Fruit fly (Drosophila melanogaster): ENCODE measurements around the gene AOX2.
A peak's percentile ranks its signal among the peaks of the same experiment; 100 is the strongest.

Gene AOX2

DNA sequence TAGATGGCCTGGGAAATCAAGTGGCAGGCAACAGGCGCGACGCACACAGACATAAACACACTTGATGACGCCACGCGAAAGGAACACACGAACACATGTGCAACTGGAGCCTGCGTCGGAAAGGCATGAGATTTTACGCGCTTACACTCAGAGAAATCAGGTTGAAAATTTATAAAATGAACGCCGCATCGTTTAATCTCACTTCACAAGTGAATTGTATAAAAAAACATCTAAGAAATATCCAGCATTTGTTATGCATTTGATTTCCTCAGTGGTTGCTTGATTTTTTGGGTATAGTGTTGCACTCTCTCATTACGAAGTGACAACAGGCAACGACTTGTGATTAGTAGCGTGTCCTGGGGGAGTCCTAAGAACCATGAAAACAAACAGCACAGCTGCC is 45.3 kb upstream of the AOX2 start (continued):
- TF ChIP-seq toy (GFP tag; IDR thresholded peaks at IDR 0.05) = no peak
- peak; percentile 64 for TF ChIP-seq Med (GFP tag)
- TF ChIP-seq lola (GFP tag; optimal IDR thresholded peaks at IDR 0.05) = peak in 1 of 3 experiments; percentile 15
- TF ChIP-seq zen2 (GFP tag; IDR thresholded peaks at IDR 0.05; ENCODE audit: partially characterized antibody) = no peak
- TF ChIP-seq Dbx (GFP tag; IDR thresholded peaks at IDR 0.05) = no peak
- no peak for TF ChIP-seq repo (GFP tag; optimal IDR thresholded peaks at IDR 0.05)
- no peak for TF ChIP-seq CG10565 (GFP tag; optimal IDR thresholded peaks at IDR 0.05)
- TF ChIP-seq usp (GFP tag; optimal IDR thresholded peaks at IDR 0.05) = no peak
- TF ChIP-seq CG11085 (GFP tag; IDR thresholded peaks at IDR 0.05) = no peak
- TF ChIP-seq Lpt (GFP tag; optimal IDR thresholded peaks at IDR 0.05) = no peak
- no peak for TF ChIP-seq CG34376 (GFP tag; optimal IDR thresholded peaks at IDR 0.05)
- TF ChIP-seq NC2β (GFP tag; optimal IDR thresholded peaks at IDR 0.05) = no peak
- peak; percentile 47 for TF ChIP-seq CG10979 (tag; optimal IDR thresholded peaks at IDR 0.05)
- peak; percentile 43 for TF ChIP-seq CG9727 (GFP tag; optimal IDR thresholded peaks at IDR 0.05)
- TF ChIP-seq row (GFP tag; IDR thresholded peaks at IDR 0.05) = peak; percentile 62
- TF ChIP-seq CG10462 (GFP tag; optimal IDR thresholded peaks at IDR 0.05) = no peak
- TF ChIP-seq so (GFP tag; IDR thresholded peaks at IDR 0.05) = no peak
- peak; percentile 51 for TF ChIP-seq Kr (GFP tag; optimal IDR thresholded peaks at IDR 0.05)
- TF ChIP-seq CG8765 (GFP tag; IDR thresholded peaks at IDR 0.05) = peak; percentile 43; the same call in 1 of the 2 replicates
- peak; percentile 93 for TF ChIP-seq twi (tag; optimal IDR thresholded peaks at IDR 0.05)
- TF ChIP-seq CG11456 (GFP tag; IDR thresholded peaks at IDR 0.05) = no peak
- peak; percentile 65 for TF ChIP-seq CG4404 (GFP tag; IDR thresholded peaks at IDR 0.05)
- TF ChIP-seq CG4820 (GFP tag; optimal IDR thresholded peaks at IDR 0.05) = no peak
- 0 out of 2 replicates have a peak, but pooled peaks have one; percentile 19 for TF ChIP-seq vvl (GFP tag; IDR thresholded peaks at IDR 0.05)
- peak; percentile 36 for TF ChIP-seq cg (GFP tag; optimal IDR thresholded peaks at IDR 0.05)
- no peak for TF ChIP-seq CG4424 (GFP tag; optimal IDR thresholded peaks at IDR 0.05)
- TF ChIP-seq ara (GFP tag; IDR thresholded peaks at IDR 0.05) = 0 out of 2 replicates have a peak, but pooled peaks have one; percentile 40
- TF ChIP-seq zen (tag; optimal IDR thresholded peaks at IDR 0.05) = peak; percentile 10
- peak; percentile 1 for TF ChIP-seq CG16815 (GFP tag; optimal IDR thresholded peaks at IDR 0.05)
- peak in 1 of 2 experiments; percentile 35 for TF ChIP-seq chif (GFP tag; optimal IDR thresholded peaks at IDR 0.05)
- no peak for TF ChIP-seq CG7372 (GFP tag; IDR thresholded peaks at IDR 0.05)
- no peak for TF ChIP-seq CTCF (GFP tag; optimal IDR thresholded peaks at IDR 0.05)
- no peak for TF ChIP-seq Hr3 (GFP tag; optimal IDR thresholded peaks at IDR 0.05)
- no peak for TF ChIP-seq sd (tag; optimal IDR thresholded peaks at IDR 0.05)
- TF ChIP-seq CG6689 (GFP tag; IDR thresholded peaks at IDR 0.05) = 0 out of 2 replicates have a peak, but pooled peaks have one; percentile 7
- no peak for TF ChIP-seq CG9817 (tag; optimal IDR thresholded peaks at IDR 0.05)
- TF ChIP-seq CG15696 (tag; optimal IDR thresholded peaks at IDR 0.05) = peak; percentile 84
- no peak for TF ChIP-seq sc (optimal IDR thresholded peaks at IDR 0.05)
- no peak for TF ChIP-seq sc (GFP tag; optimal IDR thresholded peaks at IDR 0.05)
- no peak for TF ChIP-seq tin (GFP tag; optimal IDR thresholded peaks at IDR 0.05)
- no peak for TF ChIP-seq CG12744 (GFP tag; optimal IDR thresholded peaks at IDR 0.05)
- TF ChIP-seq cato (GFP tag; optimal IDR thresholded peaks at IDR 0.05; ENCODE audit: borderline replicate concordance) = no peak
- TF ChIP-seq aop (GFP tag; IDR thresholded peaks at IDR 0.05) = no peak
- TF ChIP-seq Nf-YA (GFP tag; IDR thresholded peaks at IDR 0.05) = no peak
- peak; percentile 31 for TF ChIP-seq fd102C (GFP tag; optimal IDR thresholded peaks at IDR 0.05)
- TF ChIP-seq CG18262 (tag; optimal IDR thresholded peaks at IDR 0.05) = peak; percentile 3
- peak; percentile 67 for TF ChIP-seq Six4 (GFP tag; optimal IDR thresholded peaks at IDR 0.05)
- no peak for TF ChIP-seq nau (GFP tag; optimal IDR thresholded peaks at IDR 0.05)
- TF ChIP-seq zf30C (GFP tag; optimal IDR thresholded peaks at IDR 0.05) = peak; percentile 94
- peak; percentile 27 for TF ChIP-seq CG10267 (tag; optimal IDR thresholded peaks at IDR 0.05)
- TF ChIP-seq tio (GFP tag; optimal IDR thresholded peaks at IDR 0.05) = no peak
- TF ChIP-seq CG13775 (GFP tag; optimal IDR thresholded peaks at IDR 0.05) = peak; percentile 2
- no peak for TF ChIP-seq H2.0 (GFP tag; IDR thresholded peaks at IDR 0.05)

Data from whole organism, embryonic.